Worm (Caenorhabditis elegans) whole organism, young adult: Measurements from ENCODE around the gene catp-6.

Source experiments
- F49E8.2 ChIP-seq: sonication (generic microtip); optimal IDR thresholded peaks from 3 replicates; lab custom pipeline; 2017; ENCODE audit warnings: missing genetic modification characterization, mild to moderate bottlenecking, missing compliant biosample characterization, antibody characterized with exemption, moderate library complexity; ENCODE audit not compliant: insufficient read depth
- T07F8.4 ChIP-seq: sonication (generic microtip); optimal IDR thresholded peaks from 2 replicates; lab custom pipeline; 2016; ENCODE audit warnings: mild to moderate bottlenecking, missing genetic modification characterization, moderate library complexity, missing compliant biosample characterization
- efl-1 ChIP-seq: fragments of 150-350 bp; optimal IDR thresholded peaks from 2 replicates; lab custom pipeline; 2014; ENCODE audit warnings: missing biosample characterization, missing genetic modification reagents, missing genetic modification characterization
- hlh-12 ChIP-seq: sonication (generic microtip); optimal IDR thresholded peaks from 2 replicates; lab custom pipeline; 2016; ENCODE audit warnings: missing genetic modification characterization, missing compliant biosample characterization
- pha-4 ChIP-seq: fragments of 150-350 bp; sonication (generic microtip); optimal IDR thresholded peaks from 2 replicates; lab custom pipeline; 2014; ENCODE audit warnings: missing biosample characterization, missing genetic modification reagents, missing genetic modification characterization

- TF ChIP-seq pha-4 (no peak), efl-1 (GFP tag; lab: Kevin White, UChicago) (no peak), hlh-12 (tag; lab: Kevin White, UChicago) (no peak), T07F8.4 (no peak), F49E8.2 (tag; lab: Kevin White, UChicago) (no peak)
Observed at ce11 chrIV:9789496-9789895, 34.9 kb downstream of the catp-6 start, which contains the start of gene T13F2.4.
